Worm (Caenorhabditis elegans): ENCODE results near the gene hsp-12.6.

hsp-12.6 gene

ce11 chrIV:9485972-9486371 lies 38.9 kb upstream of the hsp-12.6 start, which contains the start of gene sru-2:
TSS of gene sru-2 (plus strand) at chrIV:9486272.
- TF ChIP-seq nhr-179 (tag; optimal IDR thresholded peaks at IDR 0.05) (no peak), ama-1 (optimal IDR thresholded peaks at IDR 0.05) (no peak), ama-1 (GFP tag; optimal IDR thresholded peaks at IDR 0.05) (no peak), nhr-120 (GFP tag; IDR thresholded peaks at IDR 0.05) (no peak), egrh-3 (GFP tag; IDR thresholded peaks at IDR 0.05) (no peak)

ce11 chrIV:9485040-9485439 lies 38.0 kb upstream of the hsp-12.6 start, which contains the start of gene gadr-2:
TSS of gene gadr-2 (minus strand) at chrIV:9485140.
- no peak for TF ChIP-seq ceh-79 (tag; optimal IDR thresholded peaks at IDR 0.05)
- TF ChIP-seq snpc-3.4 (tag; optimal IDR thresholded peaks at IDR 0.05): no peak
- TF ChIP-seq C06A6.2 (GFP tag; conservative IDR thresholded peaks at IDR 0.05): no peak
- TF ChIP-seq nfya-1 (tag; optimal IDR thresholded peaks at IDR 0.05; ENCODE audit: borderline replicate concordance, insufficient read depth): no peak
- no peak for TF ChIP-seq aptf-2 (GFP tag; conservative IDR thresholded peaks at IDR 0.05)
- TF ChIP-seq Y79H2A.3 (GFP tag; conservative IDR thresholded peaks at IDR 0.05): no peak
- no peak for TF ChIP-seq nhr-27 (tag; optimal IDR thresholded peaks at IDR 0.05)

ce11 chrIV:9480936-9481335 lies 33.9 kb upstream of the hsp-12.6 start, which contains the start of gene cng-3:
TSS of gene cng-3 (minus strand) at chrIV:9481037.
- no peak for TF ChIP-seq ceh-58 (GFP tag; IDR thresholded peaks at IDR 0.05)
- TF ChIP-seq tbp1 (GFP tag; optimal IDR thresholded peaks at IDR 0.05): no peak
- TF ChIP-seq rec-8 (tag; optimal IDR thresholded peaks at IDR 0.05): no peak
- TF ChIP-seq Y67H2A.10 (GFP tag; conservative IDR thresholded peaks at IDR 0.05): no peak
- no peak for TF ChIP-seq hlh-12 (tag; optimal IDR thresholded peaks at IDR 0.05)
- TF ChIP-seq rpc-1 (optimal IDR thresholded peaks at IDR 0.05): no peak
- TF ChIP-seq rpc-1 (tag; optimal IDR thresholded peaks at IDR 0.05): no peak
- TF ChIP-seq nfya-1 (tag; optimal IDR thresholded peaks at IDR 0.05; ENCODE audit: borderline replicate concordance, insufficient read depth): no peak
- no peak for TF ChIP-seq ceh-27 (GFP tag; optimal IDR thresholded peaks at IDR 0.05)
- no peak for TF ChIP-seq K11D2.4 (GFP tag; IDR thresholded peaks at IDR 0.05)
- no peak for TF ChIP-seq xnd-1 (tag; optimal IDR thresholded peaks at IDR 0.05)

ce11 chrIV:9477135-9477928 lies 30.3 kb upstream of the hsp-12.6 start, which contains the start of gene wrt-3:
TSS of gene wrt-3 (minus strand) at chrIV:9477456.
- TF ChIP-seq Y56A3A.18 (GFP tag; IDR thresholded peaks at IDR 0.05): no peak; the same call in 1 of the 2 replicates
- peak; percentile 65 to 67 for TF ChIP-seq let-607 (tag; optimal IDR thresholded peaks at IDR 0.05)
- peak; percentile 85 for TF ChIP-seq nhr-179 (tag; optimal IDR thresholded peaks at IDR 0.05)
- peak; percentile 91 for TF ChIP-seq repo-1 (tag; optimal IDR thresholded peaks at IDR 0.05)
- TF ChIP-seq dpl-1 (GFP tag; optimal IDR thresholded peaks at IDR 0.05): peak; percentile 19
- no peak for TF ChIP-seq nfya-1 (tag; optimal IDR thresholded peaks at IDR 0.05; ENCODE audit: borderline replicate concordance, insufficient read depth)
- peak; percentile 5 for TF ChIP-seq xnd-1 (tag; optimal IDR thresholded peaks at IDR 0.05)
- TF ChIP-seq ceh-79 (tag; optimal IDR thresholded peaks at IDR 0.05): peak; percentile 61
- no peak; the same call in 1 of the 2 replicates for TF ChIP-seq ztf-25 (GFP tag; IDR thresholded peaks at IDR 0.05)
- no peak for TF ChIP-seq F10E7.11 (tag; optimal IDR thresholded peaks at IDR 0.05)
- peak; percentile 41 for TF ChIP-seq ccch-3 (GFP tag; optimal IDR thresholded peaks at IDR 0.05)
- TF ChIP-seq madf-10 (tag; optimal IDR thresholded peaks at IDR 0.05): peak; percentile 80
- TF ChIP-seq somi-1 (GFP tag; optimal IDR thresholded peaks at IDR 0.05): peak; percentile 66
- TF ChIP-seq F55B11.4 (tag; optimal IDR thresholded peaks at IDR 0.05; ENCODE audit: borderline replicate concordance, insufficient read depth): no peak
- peak; percentile 93 to 95 for TF ChIP-seq rec-8 (tag; optimal IDR thresholded peaks at IDR 0.05)
- peak; percentile 22 for TF ChIP-seq F22D6.2 (tag; optimal IDR thresholded peaks at IDR 0.05)
- TF ChIP-seq lin-40 (tag; optimal IDR thresholded peaks at IDR 0.05): no peak
- TF ChIP-seq madf-8 (GFP tag; conservative IDR thresholded peaks at IDR 0.05): 0 out of 2 replicates have a peak, but pooled peaks have one; percentile 16
- peak; percentile 65 for TF ChIP-seq lsy-27 (tag; optimal IDR thresholded peaks at IDR 0.05; ENCODE audit: borderline replicate concordance, insufficient read depth)
- no peak for TF ChIP-seq B0336.3 (GFP tag; IDR thresholded peaks at IDR 0.05)
- no peak for TF ChIP-seq K11D2.4 (GFP tag; IDR thresholded peaks at IDR 0.05)
- no peak for TF ChIP-seq madf-6 (GFP tag; IDR thresholded peaks at IDR 0.05)
- TF ChIP-seq attf-6 (GFP tag; IDR thresholded peaks at IDR 0.05): peak; percentile 87
- TF ChIP-seq nhr-80 (tag; optimal IDR thresholded peaks at IDR 0.05): peak; percentile 50
- peak; percentile 87 for TF ChIP-seq snpc-4 (GFP tag; optimal IDR thresholded peaks at IDR 0.05)
- TF ChIP-seq snpc-4 (tag; optimal IDR thresholded peaks at IDR 0.05): peak; percentile 79 to 89 (median 86)

Measured in whole organism, young adult.